Worm (Caenorhabditis elegans) whole organism, late embryonic: Measurements from ENCODE around the gene eif-2D.

Experiments
- T23F11.4 ChIP-seq: fragments of 200-800 bp; sonication (Bioruptor generic); optimal IDR thresholded peaks from 2 replicates; lab custom pipeline; 2018; ENCODE audit warnings: mild to moderate bottlenecking, missing genetic modification characterization, missing compliant biosample characterization
- ama-1 ChIP-seq: fragments of 150-350 bp; optimal IDR thresholded peaks from 2 replicates; lab custom pipeline; 2014
- ceh-24 ChIP-seq: sonication (generic microtip); optimal IDR thresholded peaks from 2 replicates; lab custom pipeline; 2016; ENCODE audit warnings: mild to moderate bottlenecking, missing genetic modification characterization, missing compliant biosample characterization
- dve-1 ChIP-seq: sonication (generic microtip); optimal IDR thresholded peaks from 2 replicates; lab custom pipeline; 2017; ENCODE audit warnings: antibody characterized with exemption, mild to moderate bottlenecking, missing genetic modification characterization, missing compliant biosample characterization
- elt-2 ChIP-seq: sonication (generic microtip); optimal IDR thresholded peaks from 2 replicates; lab custom pipeline; 2016; ENCODE audit warnings: missing genetic modification reagents, missing genetic modification characterization, missing compliant biosample characterization
- nfya-1 ChIP-seq: sonication (generic microtip); optimal IDR thresholded peaks from 2 replicates; lab custom pipeline; 2017; ENCODE audit warnings: missing genetic modification characterization, mild to moderate bottlenecking, missing compliant biosample characterization, antibody characterized with exemption, moderate library complexity
- nhr-11 ChIP-seq: fragments of 150-350 bp; optimal IDR thresholded peaks from 2 replicates; lab custom pipeline; 2014; ENCODE audit warnings: missing biosample characterization, missing genetic modification characterization
- pag-3 ChIP-seq: sonication (generic microtip); optimal IDR thresholded peaks from 2 replicates; lab custom pipeline; 2016; ENCODE audit warnings: missing compliant biosample characterization, missing genetic modification characterization, borderline replicate concordance
- pha-4 ChIP-seq: fragments of 150-350 bp; optimal IDR thresholded peaks from 2 replicates; lab custom pipeline; 2018; ENCODE audit warnings: missing biosample characterization, missing genetic modification reagents, missing genetic modification characterization
- pros-1 ChIP-seq: fragments of 150-350 bp; optimal IDR thresholded peaks from 2 replicates; lab custom pipeline; 2014; ENCODE audit warnings: missing biosample characterization, missing genetic modification reagents, missing genetic modification characterization
- unc-86 ChIP-seq: sonication (generic microtip); optimal IDR thresholded peaks from 2 replicates; lab custom pipeline; 2016; ENCODE audit warnings: missing genetic modification characterization, missing compliant biosample characterization

DNA sequence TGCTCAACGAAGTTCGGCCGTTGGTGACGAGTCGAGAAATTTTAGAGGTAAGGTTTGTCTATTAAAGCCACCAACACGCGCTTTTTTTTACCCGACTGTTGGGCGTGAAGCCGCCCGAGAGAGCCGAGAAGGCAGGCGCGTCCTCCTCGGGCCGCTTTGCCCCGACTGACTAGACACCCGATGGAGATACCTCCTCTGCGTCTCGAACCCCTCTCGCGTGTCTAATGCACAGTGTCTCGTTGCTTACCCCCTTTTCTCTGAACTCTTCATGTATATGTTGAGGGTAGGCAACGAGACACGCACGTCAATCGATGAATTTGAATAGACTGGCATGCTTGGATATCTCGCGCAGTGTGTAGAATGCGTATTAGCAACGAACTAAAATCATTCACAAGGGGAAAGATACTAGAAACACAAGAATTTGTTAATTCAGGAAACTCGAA is 29.8 kb upstream of the eif-2D start:
- peak; percentile 38 for TF ChIP-seq nhr-11 (tag; lab: Kevin White, UChicago)
- TF ChIP-seq pros-1: peak; percentile 92
- TF ChIP-seq dve-1 (tag; lab: Kevin White, UChicago): peak; percentile 90
- TF ChIP-seq ama-1 (lab: Kevin White, UChicago): peak; percentile 98
- TF ChIP-seq pag-3: no peak
- TF ChIP-seq ceh-24: peak; percentile 63
- peak; percentile 97 for TF ChIP-seq nfya-1 (tag; lab: Kevin White, UChicago)
- no peak for TF ChIP-seq pha-4 (tag; lab: Kevin White, UChicago)
- peak; percentile 87 for TF ChIP-seq T23F11.4 (GFP tag; lab: Kevin White, UChicago)
- TF ChIP-seq elt-2 (tag; lab: Kevin White, UChicago): peak; percentile 83
- TF ChIP-seq unc-86 (tag; lab: Kevin White, UChicago): peak; percentile 72
